Worm (Caenorhabditis elegans) whole organism, L4 larva: ENCODE measurements around the gene K11D12.11.

Source experiments
- nhr-42 ChIP-seq: fragments of 200-800 bp; sonication (Bioruptor generic); IDR thresholded peaks from 2 replicates; pipeline ENCODE4 v1.3.6; 2022; ENCODE audit warnings: missing genetic modification characterization, missing compliant biosample characterization
- ztf-7 ChIP-seq: fragments of 150-350 bp; optimal IDR thresholded peaks from 2 replicates; lab custom pipeline; 2014; ENCODE audit warnings: missing biosample characterization, missing genetic modification characterization

ce11 chrV:5086919-5087404 is 47.6 kb upstream of the K11D12.11 start, which contains the start of gene Y58A7A.5:
- TF ChIP-seq ztf-7 (tag; lab: Kevin White, UChicago) (no peak), nhr-42 (GFP tag; lab: Robert Waterston, UW) (no peak)
